Worm (Caenorhabditis elegans) whole organism, young adult: Measurements from ENCODE around the gene sre-35.

Experiments used
- B0336.3 ChIP-seq: fragments of 200-800 bp; sonication (Bioruptor generic); IDR thresholded peaks from 2 replicates; pipeline ENCODE4 v1.3.6; 2022; ENCODE audit warnings: missing genetic modification characterization, missing compliant biosample characterization
- F22D6.2 ChIP-seq: sonication (generic microtip); optimal IDR thresholded peaks from 2 replicates; lab custom pipeline; 2016; ENCODE audit warnings: mild to moderate bottlenecking, missing genetic modification characterization, missing compliant biosample characterization
- K11D2.4 ChIP-seq: fragments of 200-800 bp; sonication (Bioruptor generic); IDR thresholded peaks from 2 replicates; pipeline ENCODE4 v1.3.6; 2022; ENCODE audit warnings: missing genetic modification reagents, missing genetic modification characterization, missing compliant biosample characterization
- Y67H2A.10 ChIP-seq: fragments of 200-800 bp; sonication (Bioruptor generic); conservative IDR thresholded peaks from 2 replicates; pipeline ENCODE4 v1.3.6; 2022; ENCODE audit warnings: missing genetic modification reagents, missing genetic modification characterization, missing compliant biosample characterization
- Y95B8A.8 ChIP-seq: fragments of 200-800 bp; sonication (Bioruptor generic); IDR thresholded peaks from 2 replicates; pipeline ENCODE4 v1.3.6; 2022; ENCODE audit warnings: missing genetic modification reagents, missing genetic modification characterization, missing compliant biosample characterization
- ama-1 ChIP-seq, 3 experiments: fragments of 150-350 bp in 1 of 3; sonication (generic microtip) in 2 of 3; optimal IDR thresholded peaks; 2 replicates each; lab custom pipeline; 2014 to 2018; ENCODE audit warnings: missing biosample characterization in 2 of 3, missing genetic modification characterization in 2 of 3, missing genetic modification reagents in 2 of 3
- dpl-1 ChIP-seq: fragments of 150-350 bp; optimal IDR thresholded peaks from 2 replicates; lab custom pipeline; 2014; ENCODE audit warnings: missing biosample characterization, missing genetic modification reagents, missing genetic modification characterization
- egl-18 ChIP-seq: fragments of 200-800 bp; sonication (Bioruptor generic); IDR thresholded peaks from 2 replicates; pipeline ENCODE4 v1.3.6; 2022; ENCODE audit warnings: missing genetic modification reagents, missing genetic modification characterization, missing compliant biosample characterization
- ets-4 ChIP-seq: fragments of 200-800 bp; sonication (Bioruptor generic); optimal IDR thresholded peaks from 2 replicates; lab custom pipeline; 2018; ENCODE audit warnings: mild to moderate bottlenecking, missing genetic modification characterization, missing compliant biosample characterization
- fkh-3 ChIP-seq: sonication (generic microtip); optimal IDR thresholded peaks from 2 replicates; lab custom pipeline; 2016; ENCODE audit warnings: mild to moderate bottlenecking, missing genetic modification characterization, missing compliant biosample characterization
- let-607 ChIP-seq, 2 experiments: fragments of 200-800 bp in 1 of 2; sonication (Bioruptor generic) in 1 of 2; sonication (generic microtip) in 1 of 2; optimal IDR thresholded peaks; 2 replicates each; lab custom pipeline; 2016 to 2018; ENCODE audit warnings: mild to moderate bottlenecking in 2 of 2, missing compliant biosample characterization in 2 of 2, missing genetic modification characterization in 2 of 2, moderate library complexity in 2 of 2, missing genotype in 1 of 2
- lin-54 ChIP-seq: fragments of 200-800 bp; sonication (Bioruptor generic); optimal IDR thresholded peaks from 2 replicates; lab custom pipeline; 2018; ENCODE audit warnings: mild to moderate bottlenecking, missing genetic modification characterization, missing compliant biosample characterization
- snpc-4 ChIP-seq, 5 experiments: fragments of 150-350 bp in 1 of 5; sonication (generic microtip) in 4 of 5; optimal IDR thresholded peaks; 2 replicates each; lab custom pipeline; 2014 to 2018; ENCODE audit warnings: missing genetic modification characterization in 5 of 5, missing biosample characterization in 3 of 5, antibody characterized with exemption in 2 of 5, mild to moderate bottlenecking in 2 of 5, missing compliant biosample characterization in 2 of 5, missing genotype in 2 of 5, moderate library complexity in 2 of 5, missing genetic modification reagents in 1 of 5
- unc-130 ChIP-seq: sonication (generic microtip); optimal IDR thresholded peaks from 2 replicates; lab custom pipeline; 2016; ENCODE audit warnings: missing genetic modification reagents, missing genetic modification characterization, missing compliant biosample characterization

- no peak for TF ChIP-seq lin-54 (GFP tag; lab: Kevin White, UChicago)
- TF ChIP-seq K11D2.4 (GFP tag; lab: Robert Waterston, UW), result no peak
- TF ChIP-seq F22D6.2 (tag; lab: Kevin White, UChicago), result no peak
- no peak for TF ChIP-seq Y95B8A.8 (GFP tag; lab: Robert Waterston, UW)
- no peak for TF ChIP-seq B0336.3 (GFP tag; lab: Robert Waterston, UW)
- TF ChIP-seq let-607 (tag; optimal IDR thresholded peaks at IDR 0.05; lab: Kevin White, UChicago), result no peak
- no peak for TF ChIP-seq egl-18 (GFP tag; lab: Robert Waterston, UW)
- no peak for TF ChIP-seq dpl-1 (GFP tag; lab: Kevin White, UChicago)
- no peak for TF ChIP-seq Y67H2A.10 (GFP tag; lab: Robert Waterston, UW)
- TF ChIP-seq ama-1 (optimal IDR thresholded peaks at IDR 0.05; lab: Kevin White, UChicago), result no peak
- no peak for TF ChIP-seq ama-1 (GFP tag; optimal IDR thresholded peaks at IDR 0.05; lab: Kevin White, UChicago)
- TF ChIP-seq unc-130 (GFP tag; lab: Kevin White, UChicago), result no peak
- no peak for TF ChIP-seq snpc-4 (GFP tag; optimal IDR thresholded peaks at IDR 0.05; lab: Kevin White, UChicago)
- TF ChIP-seq snpc-4 (tag; optimal IDR thresholded peaks at IDR 0.05; lab: Kevin White, UChicago), result no peak
- TF ChIP-seq ets-4, result no peak
- no peak for TF ChIP-seq fkh-3 (tag; lab: Kevin White, UChicago)
These were observed 4.0 kb upstream of the sre-35 start, which contains the start of gene sre-32 for ce11 chrII:12456633-12457032.
